Fruit fly (Drosophila melanogaster) whole organism: ENCODE measurements around the gene Grx1.

Experiments
- CG8478 ChIP-seq: fragments of >200 bp; optimal IDR thresholded peaks from 2 replicates; lab custom pipeline; 2018; ENCODE audit warnings: inconsistent platforms
- Dll ChIP-seq: fragments of >200 bp; optimal IDR thresholded peaks from 2 replicates; lab custom pipeline; 2017
- pan ChIP-seq: fragments of >200 bp; optimal IDR thresholded peaks from 2 replicates; lab custom pipeline; 2017
- psq ChIP-seq: fragments of >200 bp; optimal IDR thresholded peaks from 2 replicates; lab custom pipeline; 2017

dm6 chr3L:18824851-18825250 lies 44.2 kb upstream of the Grx1 start:
- TF ChIP-seq Dll (no peak), CG8478 (lab: Kevin White, UChicago) (no peak), pan (lab: Kevin White, UChicago) (no peak), psq (lab: Kevin White, UChicago) (no peak)
